Fruit fly (Drosophila melanogaster): ENCODE results near the gene Mis12.
A peak's percentile ranks its signal among the peaks of the same experiment; 100 is the strongest.

- TF ChIP-seq Met (GFP tag; optimal IDR thresholded peaks at IDR 0.05) (no peak), salr (GFP tag; optimal IDR thresholded peaks at IDR 0.05) (peak in 1 of 2 experiments; percentile 11), Sox102F (GFP tag; optimal IDR thresholded peaks at IDR 0.05) (no peak), Eip78C (GFP tag) (peak; percentile 14), CG10669 (GFP tag; optimal IDR thresholded peaks at IDR 0.05) (no peak), CG31627 (GFP tag; optimal IDR thresholded peaks at IDR 0.05) (no peak), CG6163 (GFP tag; IDR thresholded peaks at IDR 0.05) (no peak), CG6854 (GFP tag; optimal IDR thresholded peaks at IDR 0.05) (no peak), Hr38 (GFP tag; optimal IDR thresholded peaks at IDR 0.05) (no peak), Gug (GFP tag; IDR thresholded peaks at IDR 0.05) (no peak), Lpt (GFP tag; optimal IDR thresholded peaks at IDR 0.05) (no peak), CG1621 (tag; optimal IDR thresholded peaks at IDR 0.05) (no peak)
These were observed 25.5 kb downstream of the Mis12 start for dm6 chr3L:6943204-6943947.

All from whole organism, prepupa.